Worm (Caenorhabditis elegans) whole organism, L1 larva: ENCODE data around the gene C08G5.6.

Source experiments
- efl-3 ChIP-seq: fragments of 200-800 bp; sonication (Bioruptor generic); optimal IDR thresholded peaks from 2 replicates; lab custom pipeline; 2018; ENCODE audit warnings: mild to moderate bottlenecking, missing genetic modification characterization, missing compliant biosample characterization
- fkh-4 ChIP-seq: sonication (generic microtip); optimal IDR thresholded peaks from 2 replicates; lab custom pipeline; 2016; ENCODE audit warnings: missing compliant biosample characterization, missing genetic modification characterization, borderline replicate concordance
- hlh-17 ChIP-seq: fragments of 200-800 bp; sonication (Bioruptor generic); optimal IDR thresholded peaks from 2 replicates; lab custom pipeline; 2018; ENCODE audit warnings: missing genetic modification characterization, mild to moderate bottlenecking, missing compliant biosample characterization, moderate library complexity, borderline replicate concordance
- jun-1 ChIP-seq: fragments of 150-350 bp; optimal IDR thresholded peaks from 2 replicates; lab custom pipeline; 2014; ENCODE audit warnings: missing biosample characterization, missing genetic modification reagents, missing genetic modification characterization
- snpc-4 ChIP-seq: fragments of 150-350 bp; optimal IDR thresholded peaks from 2 replicates; lab custom pipeline; 2014; ENCODE audit warnings: missing biosample characterization, missing genetic modification characterization
- ztf-11 ChIP-seq, 2 experiments: sonication (generic microtip); optimal IDR thresholded peaks; 2 replicates each; lab custom pipeline; 2016 to 2017; ENCODE audit warnings: missing genetic modification characterization in 2 of 2, missing biosample characterization in 1 of 2, missing compliant biosample characterization in 1 of 2

DNA sequence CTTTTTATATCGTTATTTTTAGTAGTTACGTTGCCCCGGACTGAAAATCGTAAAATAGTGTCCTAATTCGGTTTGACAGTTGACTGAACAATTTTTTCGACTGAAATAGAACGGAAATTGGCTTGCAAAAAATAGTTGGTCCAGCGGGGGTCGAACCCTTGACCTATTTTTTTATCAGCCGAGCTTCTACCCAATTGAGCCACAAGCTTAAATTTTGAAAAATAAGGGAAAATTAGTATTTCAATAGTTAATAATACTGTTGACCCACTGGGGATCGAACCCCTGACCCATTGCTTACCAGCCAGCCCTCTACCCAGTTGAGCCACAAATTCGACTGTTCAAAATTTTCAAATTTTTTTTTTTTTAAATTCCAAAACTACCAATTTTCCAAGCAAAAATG lies 18.5 kb upstream of the C08G5.6 start:
- TF ChIP-seq jun-1 (tag; lab: Kevin White, UChicago) (no peak), efl-3 (GFP tag; lab: Kevin White, UChicago) (no peak), snpc-4 (tag; lab: Kevin White, UChicago) (no peak), hlh-17 (no peak), fkh-4 (tag; lab: Kevin White, UChicago) (no peak), ztf-11 (tag; optimal IDR thresholded peaks at IDR 0.05; lab: Kevin White, UChicago) (no peak)
